Fruit fly (Drosophila melanogaster) whole organism, embryonic: Measurements from ENCODE around the gene Bx.

ENCODE experiments used
- ATbp ChIP-seq: fragments of 200-800 bp; sonication (Bioruptor generic); optimal IDR thresholded peaks from 2 replicates; lab custom pipeline; 2017; ENCODE audit warnings: missing biosample characterization, mild to moderate bottlenecking, missing genetic modification characterization, missing genetic modification reagents
- CG11247 ChIP-seq: fragments of 200-800 bp; sonication (Bioruptor generic); IDR thresholded peaks from 2 replicates; pipeline ENCODE4 v1.3.6; 2022; ENCODE audit warnings: missing biosample characterization, missing genetic modification characterization
- CG11504 ChIP-seq: fragments of 200-800 bp; sonication (Bioruptor generic); optimal IDR thresholded peaks from 3 replicates; lab custom pipeline; 2019; ENCODE audit warnings: missing biosample characterization, mild to moderate bottlenecking, missing genetic modification characterization, moderate library complexity
- CG11695 ChIP-seq: fragments of 200-800 bp; sonication (Bioruptor generic); IDR thresholded peaks from 3 replicates; pipeline ENCODE4 v1.3.6; 2022; ENCODE audit warnings: missing biosample characterization, missing genetic modification characterization
- CG11723 ChIP-seq: fragments of 200-800 bp; sonication (Bioruptor generic); optimal IDR thresholded peaks from 2 replicates; lab custom pipeline; 2017; ENCODE audit warnings: missing biosample characterization, mild to moderate bottlenecking, missing genetic modification characterization
- CG12219 ChIP-seq: fragments of 200-800 bp; sonication (Bioruptor generic); optimal IDR thresholded peaks from 3 replicates; lab custom pipeline; 2018; ENCODE audit warnings: missing biosample characterization, mild to moderate bottlenecking, missing genetic modification characterization
- CG12299 ChIP-seq: fragments of 200-800 bp; sonication (Bioruptor generic); optimal IDR thresholded peaks from 2 replicates; lab custom pipeline; 2018; ENCODE audit warnings: missing biosample characterization, mild to moderate bottlenecking, missing genetic modification characterization
- CG13296 ChIP-seq: fragments of 200-800 bp; sonication (Bioruptor generic); optimal IDR thresholded peaks from 3 replicates; lab custom pipeline; 2018; ENCODE audit warnings: missing biosample characterization, mild to moderate bottlenecking, missing genetic modification characterization
- CG14441 ChIP-seq: fragments of 200-800 bp; sonication (Bioruptor generic); IDR thresholded peaks from 2 replicates; pipeline ENCODE4 v1.3.6; 2022; ENCODE audit warnings: missing biosample characterization, missing genetic modification characterization
- CG17359 ChIP-seq: fragments of 200-800 bp; sonication (Bioruptor generic); optimal IDR thresholded peaks from 3 replicates; lab custom pipeline; 2018; ENCODE audit warnings: missing biosample characterization, mild to moderate bottlenecking, missing genetic modification characterization, moderate library complexity
- CG1792 ChIP-seq: fragments of 200-800 bp; sonication (Bioruptor generic); optimal IDR thresholded peaks from 2 replicates; lab custom pipeline; 2016; ENCODE audit warnings: missing biosample characterization, missing genetic modification characterization
- CG2199 ChIP-seq: fragments of 200-800 bp; sonication (Bioruptor generic); IDR thresholded peaks from 3 replicates; pipeline ENCODE4 v1.3.6; 2022; ENCODE audit warnings: missing biosample characterization, missing genetic modification characterization
- CG3065 ChIP-seq: fragments of 200-800 bp; sonication (Bioruptor generic); optimal IDR thresholded peaks from 2 replicates; lab custom pipeline; 2016; ENCODE audit warnings: missing biosample characterization, missing genetic modification characterization
- CG4282 ChIP-seq: fragments of 200-800 bp; sonication (Bioruptor generic); optimal IDR thresholded peaks from 2 replicates; lab custom pipeline; 2016; ENCODE audit warnings: missing biosample characterization, missing genetic modification characterization
- CG43689 ChIP-seq: fragments of 200-800 bp; sonication (Bioruptor generic); IDR thresholded peaks from 2 replicates; pipeline ENCODE4 v1.3.6; 2022; ENCODE audit warnings: missing biosample characterization, missing genetic modification characterization
- CG4707 ChIP-seq: fragments of 200-800 bp; sonication (Bioruptor generic); optimal IDR thresholded peaks from 2 replicates; lab custom pipeline; 2018; ENCODE audit warnings: missing biosample characterization, mild to moderate bottlenecking, missing genetic modification characterization, moderate library complexity
- CG7357 ChIP-seq: fragments of 200-800 bp; sonication (Bioruptor generic); IDR thresholded peaks from 3 replicates; pipeline ENCODE4 v1.3.6; 2022; ENCODE audit warnings: missing biosample characterization, missing genetic modification characterization
- CG8089 ChIP-seq: fragments of 200-800 bp; sonication (Bioruptor generic); optimal IDR thresholded peaks from 3 replicates; lab custom pipeline; 2016; ENCODE audit warnings: missing biosample characterization, missing genetic modification characterization
- CG8281 ChIP-seq: fragments of 200-800 bp; sonication (Bioruptor generic); optimal IDR thresholded peaks from 2 replicates; lab custom pipeline; 2018; ENCODE audit warnings: missing biosample characterization, mild to moderate bottlenecking, missing genetic modification characterization, moderate library complexity
- CG8924 ChIP-seq: fragments of 200-800 bp; optimal IDR thresholded peaks from 3 replicates; lab custom pipeline; 2019; ENCODE audit warnings: missing biosample characterization, mild to moderate bottlenecking, missing genetic modification characterization, moderate library complexity
- CG9215 ChIP-seq: fragments of 200-800 bp; sonication (Bioruptor generic); IDR thresholded peaks from 2 replicates; pipeline ENCODE4 v1.3.6; 2022; ENCODE audit warnings: missing biosample characterization, missing genetic modification characterization
- CG9876 ChIP-seq: fragments of 200-800 bp; sonication (Bioruptor generic); optimal IDR thresholded peaks from 2 replicates; lab custom pipeline; 2016; ENCODE audit warnings: missing biosample characterization, missing genetic modification characterization
- D19A ChIP-seq: fragments of 200-800 bp; optimal IDR thresholded peaks from 3 replicates; lab custom pipeline; 2019; ENCODE audit warnings: missing biosample characterization, mild to moderate bottlenecking, missing genetic modification characterization, moderate library complexity
- Dfd ChIP-seq, 2 experiments: fragments of >200 bp; optimal IDR thresholded peaks; 2 replicates each; lab custom pipeline; 2017; ENCODE audit warnings: missing biosample characterization in 2 of 2, missing genetic modification characterization in 2 of 2
- Dip2 ChIP-seq: fragments of 200-800 bp; sonication (Bioruptor generic); IDR thresholded peaks from 2 replicates; pipeline ENCODE4 v1.3.6; 2022; ENCODE audit warnings: missing biosample characterization, missing genetic modification characterization
- Gug ChIP-seq: fragments of 200-800 bp; sonication (Bioruptor generic); IDR thresholded peaks from 4 replicates; pipeline ENCODE4 v1.3.6; 2022; ENCODE audit warnings: missing biosample characterization, missing genetic modification characterization
- Hsf ChIP-seq: fragments of 200-800 bp; sonication (Bioruptor generic); optimal IDR thresholded peaks from 3 replicates; lab custom pipeline; 2016; ENCODE audit warnings: missing biosample characterization, missing genetic modification characterization
- Kr ChIP-seq: fragments of 200-800 bp; sonication (Bioruptor generic); optimal IDR thresholded peaks from 2 replicates; lab custom pipeline; 2017; ENCODE audit warnings: missing biosample characterization, mild to moderate bottlenecking, missing genetic modification characterization
- Meics ChIP-seq: fragments of 200-800 bp; sonication (Bioruptor generic); optimal IDR thresholded peaks from 2 replicates; lab custom pipeline; 2017; ENCODE audit warnings: missing biosample characterization, mild to moderate bottlenecking, missing genetic modification characterization
- NfI ChIP-seq: fragments of 200-800 bp; sonication (Bioruptor generic); optimal IDR thresholded peaks from 3 replicates; lab custom pipeline; 2018; ENCODE audit warnings: missing biosample characterization, mild to moderate bottlenecking, missing genetic modification characterization, moderate library complexity
- Oli ChIP-seq: fragments of 200-800 bp; sonication (Bioruptor generic); optimal IDR thresholded peaks from 2 replicates; lab custom pipeline; 2018; ENCODE audit warnings: missing biosample characterization, mild to moderate bottlenecking, missing genetic modification characterization, moderate library complexity
- Sox102F ChIP-seq: fragments of 200-800 bp; sonication (Bioruptor generic); optimal IDR thresholded peaks from 2 replicates; lab custom pipeline; 2018; ENCODE audit warnings: missing biosample characterization, mild to moderate bottlenecking, missing genetic modification characterization, moderate library complexity
- Xrp1 ChIP-seq: fragments of 200-800 bp; sonication (Bioruptor generic); IDR thresholded peaks from 2 replicates; pipeline ENCODE4 v1.3.6; 2022; ENCODE audit warnings: missing biosample characterization, missing genetic modification characterization
- ab ChIP-seq: fragments of 200-800 bp; sonication (Bioruptor generic); optimal IDR thresholded peaks from 2 replicates; lab custom pipeline; 2016; ENCODE audit warnings: missing biosample characterization, missing genetic modification characterization
- abd-A ChIP-seq: fragments of 200-800 bp; sonication (Bioruptor generic); optimal IDR thresholded peaks from 3 replicates; lab custom pipeline; 2019; ENCODE audit warnings: missing biosample characterization, mild to moderate bottlenecking, missing genetic modification characterization, moderate library complexity
- ato ChIP-seq: fragments of 200-800 bp; sonication (Bioruptor generic); IDR thresholded peaks from 2 replicates; pipeline ENCODE4 v1.3.6; 2022; ENCODE audit warnings: missing biosample characterization, missing genetic modification characterization; ENCODE audit not compliant: partially characterized antibody
- croc ChIP-seq: fragments of 200-800 bp; sonication (Bioruptor generic); conservative IDR thresholded peaks from 3 replicates; pipeline ENCODE4 v1.3.6; 2022; ENCODE audit warnings: missing biosample characterization, missing genetic modification characterization
- dmrt11E ChIP-seq: fragments of 200-800 bp; sonication (Bioruptor generic); optimal IDR thresholded peaks from 3 replicates; lab custom pipeline; 2018; ENCODE audit warnings: missing biosample characterization, mild to moderate bottlenecking, missing genetic modification characterization, moderate library complexity
- ind ChIP-seq: fragments of 200-800 bp; sonication (Bioruptor generic); optimal IDR thresholded peaks from 3 replicates; lab custom pipeline; 2016; ENCODE audit warnings: missing biosample characterization, missing genetic modification characterization
- jing ChIP-seq: fragments of 200-800 bp; sonication (Bioruptor generic); optimal IDR thresholded peaks from 2 replicates; lab custom pipeline; 2018; ENCODE audit warnings: missing biosample characterization, mild to moderate bottlenecking, missing genetic modification characterization
- mirr ChIP-seq: fragments of 200-800 bp; sonication (Bioruptor generic); optimal IDR thresholded peaks from 3 replicates; lab custom pipeline; 2018; ENCODE audit warnings: missing biosample characterization, mild to moderate bottlenecking, missing genetic modification characterization
- nom ChIP-seq: fragments of 200-800 bp; sonication (Bioruptor generic); optimal IDR thresholded peaks from 2 replicates; lab custom pipeline; 2017; ENCODE audit warnings: missing biosample characterization, missing genetic modification characterization, mild to moderate bottlenecking, moderate library complexity, missing genetic modification reagents
- org-1 ChIP-seq: fragments of 200-800 bp; sonication (Bioruptor generic); optimal IDR thresholded peaks from 2 replicates; lab custom pipeline; 2017; ENCODE audit warnings: missing biosample characterization, missing genetic modification characterization
- pnt ChIP-seq: fragments of 200-800 bp; sonication (Bioruptor generic); optimal IDR thresholded peaks from 3 replicates; lab custom pipeline; 2016; ENCODE audit warnings: missing biosample characterization, missing genetic modification characterization
- ranshi ChIP-seq: fragments of 200-800 bp; sonication (Bioruptor generic); IDR thresholded peaks from 2 replicates; pipeline ENCODE4 v1.3.6; 2022; ENCODE audit warnings: missing biosample characterization, missing genetic modification characterization
- tgo ChIP-seq: fragments of 200-800 bp; sonication (Bioruptor generic); IDR thresholded peaks from 3 replicates; pipeline ENCODE4 v1.3.6; 2022; ENCODE audit warnings: missing biosample characterization, missing genetic modification characterization
- vfl ChIP-seq: fragments of 200-800 bp; sonication (Bioruptor generic); optimal IDR thresholded peaks from 2 replicates; lab custom pipeline; 2016; ENCODE audit warnings: missing biosample characterization, missing genetic modification characterization
- vnd ChIP-seq: fragments of 200-800 bp; sonication (Bioruptor generic); IDR thresholded peaks from 3 replicates; pipeline ENCODE4 v1.3.6; 2022; ENCODE audit warnings: missing biosample characterization, missing genetic modification characterization; ENCODE audit not compliant: partially characterized antibody
- vvl ChIP-seq: fragments of 200-800 bp; sonication (Bioruptor generic); IDR thresholded peaks from 2 replicates; pipeline ENCODE4 v1.3.6; 2022; ENCODE audit warnings: missing biosample characterization, missing genetic modification characterization
- wek ChIP-seq: fragments of 200-800 bp; sonication (Bioruptor generic); optimal IDR thresholded peaks from 3 replicates; lab custom pipeline; 2018; ENCODE audit warnings: missing biosample characterization, mild to moderate bottlenecking, missing genetic modification characterization, moderate library complexity
- zen2 ChIP-seq: fragments of 200-800 bp; sonication (Bioruptor generic); IDR thresholded peaks from 3 replicates; pipeline ENCODE4 v1.3.6; 2022; ENCODE audit warnings: missing biosample characterization, missing genetic modification characterization; ENCODE audit not compliant: partially characterized antibody

The Bx gene

dm6 chrX:18613434-18613833 is 98.2 kb downstream of the Bx start:
- TF ChIP-seq CG12219 (GFP tag; lab: Kevin White, UChicago) (no peak), CG11695 (GFP tag; lab: Robert Waterston, UW) (no peak), NfI (GFP tag; lab: Kevin White, UChicago) (no peak), CG1792 (GFP tag; lab: Kevin White, UChicago) (no peak), CG17359 (peak; percentile 0), ranshi (no peak), Dfd (GFP tag; optimal IDR thresholded peaks at IDR 0.05; lab: Kevin White, UChicago) (no peak), nom (GFP tag; lab: Kevin White, UChicago) (no peak), CG8924 (tag; lab: Kevin White, UChicago) (peak; percentile 18), Dip2 (no peak), CG13296 (GFP tag; lab: Kevin White, UChicago) (no peak), wek (GFP tag; lab: Kevin White, UChicago) (no peak), CG9876 (no peak), zen2 (GFP tag; lab: Robert Waterston, UW) (no peak), ab (GFP tag; lab: Kevin White, UChicago) (no peak), CG9215 (GFP tag; lab: Robert Waterston, UW) (peak; percentile 5; the same call in 1 of the 2 replicates), CG11247 (GFP tag; lab: Robert Waterston, UW) (no peak), CG8281 (no peak), CG43689 (GFP tag; lab: Robert Waterston, UW) (no peak), CG4707 (GFP tag; lab: Kevin White, UChicago) (no peak), tgo (GFP tag; lab: Robert Waterston, UW) (peak; percentile 34; the same call in 1 of the 3 replicates), Kr (GFP tag; lab: Kevin White, UChicago) (no peak), CG12299 (tag; lab: Kevin White, UChicago) (no peak), jing (GFP tag; lab: Kevin White, UChicago) (no peak), org-1 (peak; percentile 2), vnd (GFP tag; lab: Robert Waterston, UW) (no peak), Sox102F (GFP tag; lab: Kevin White, UChicago) (peak; percentile 10), abd-A (tag; lab: Kevin White, UChicago) (no peak), pnt (GFP tag; lab: Kevin White, UChicago) (peak; percentile 6), CG7357 (GFP tag; lab: Robert Waterston, UW) (0 out of 3 replicates have a peak, but pooled peaks have one; percentile 19), D19A (tag; lab: Kevin White, UChicago) (peak; percentile 47), Gug (GFP tag; lab: Robert Waterston, UW) (no peak), Xrp1 (GFP tag; lab: Robert Waterston, UW) (peak; percentile 41), ind (peak; percentile 33), croc (GFP tag; lab: Robert Waterston, UW) (no peak), dmrt11E (no peak), Hsf (GFP tag; lab: Kevin White, UChicago) (peak; percentile 1), CG3065 (GFP tag; lab: Kevin White, UChicago) (no peak), CG4282 (GFP tag; lab: Kevin White, UChicago) (no peak), Oli (peak; percentile 25), CG11723 (GFP tag; lab: Kevin White, UChicago) (no peak), ato (no peak), CG14441 (0 out of 2 replicates have a peak, but pooled peaks have one; percentile 29), CG8089 (GFP tag; lab: Kevin White, UChicago) (no peak), CG2199 (no peak), mirr (no peak), vvl (GFP tag; lab: Robert Waterston, UW) (0 out of 2 replicates have a peak, but pooled peaks have one; percentile 23), CG11504 (tag; lab: Kevin White, UChicago) (peak; percentile 49), Meics (peak; percentile 15), ATbp (GFP tag; lab: Kevin White, UChicago) (peak; percentile 14), vfl (GFP tag; lab: Kevin White, UChicago) (no peak)
